Fruit fly (Drosophila melanogaster) whole organism, wandering third instar larva: Measurements from ENCODE around the gene Osi21.

ENCODE experiments used
- Abd-B ChIP-seq: fragments of >200 bp; optimal IDR thresholded peaks from 2 replicates; lab custom pipeline; 2017; ENCODE audit warnings: missing biosample characterization, missing genetic modification characterization
- CG32264 ChIP-seq: fragments of 200-800 bp; sonication (Bioruptor generic); optimal IDR thresholded peaks from 2 replicates; lab custom pipeline; 2016; ENCODE audit warnings: missing biosample characterization, missing genetic modification characterization
- CG9705 ChIP-seq: fragments of 200-800 bp; sonication (Bioruptor generic); optimal IDR thresholded peaks from 2 replicates; lab custom pipeline; 2018; ENCODE audit warnings: missing biosample characterization, mild to moderate bottlenecking, missing genetic modification characterization
- CrebA ChIP-seq: fragments of 200-800 bp; sonication (Bioruptor generic); optimal IDR thresholded peaks from 2 replicates; lab custom pipeline; 2016; ENCODE audit warnings: missing biosample characterization, mild to moderate bottlenecking, missing genetic modification characterization, borderline replicate concordance
- Dfd ChIP-seq: fragments of >200 bp; optimal IDR thresholded peaks from 2 replicates; lab custom pipeline; 2017; ENCODE audit warnings: missing biosample characterization, missing genetic modification characterization
- Dif ChIP-seq: fragments of 200-275, 200-300 bp; sonication (Bioruptor generic); optimal IDR thresholded peaks from 2 replicates; lab custom pipeline; 2018; ENCODE audit warnings: missing biosample characterization, missing genetic modification characterization; ENCODE audit not compliant: partially characterized antibody
- GATAd ChIP-seq: sonication (Bioruptor generic); optimal IDR thresholded peaks from 2 replicates; lab custom pipeline; 2016; ENCODE audit warnings: missing biosample characterization, missing genetic modification characterization
- HLH106 ChIP-seq: fragments of 200-800 bp; optimal IDR thresholded peaks from 3 replicates; lab custom pipeline; 2019; ENCODE audit warnings: missing biosample characterization, mild to moderate bottlenecking, missing genetic modification characterization, moderate library complexity
- Hnf4 ChIP-seq: fragments of 200-800 bp; sonication (Bioruptor generic); optimal IDR thresholded peaks from 2 replicates; lab custom pipeline; 2016; ENCODE audit warnings: missing biosample characterization, mild to moderate bottlenecking, missing genetic modification characterization
- Hr78 ChIP-seq: fragments of >200 bp; optimal IDR thresholded peaks from 2 replicates; lab custom pipeline; 2017; ENCODE audit warnings: missing biosample characterization, missing genetic modification characterization
- Hr83 ChIP-seq: fragments of 200-300 bp; sonication (Bioruptor generic); optimal IDR thresholded peaks from 2 replicates; lab custom pipeline; 2016; ENCODE audit warnings: missing biosample characterization, mild to moderate bottlenecking, missing genetic modification characterization, moderate library complexity; ENCODE audit not compliant: poor library complexity, severe bottlenecking
- Jra ChIP-seq: sonication (Bioruptor generic); optimal IDR thresholded peaks from 2 replicates; lab custom pipeline; 2016; ENCODE audit warnings: missing biosample characterization, missing genetic modification characterization
- Mio ChIP-seq: sonication (Bioruptor generic); optimal IDR thresholded peaks from 2 replicates; lab custom pipeline; 2016; ENCODE audit warnings: missing biosample characterization, missing genetic modification characterization
- Myc ChIP-seq: fragments of >200 bp; optimal IDR thresholded peaks from 2 replicates; lab custom pipeline; 2017
- N ChIP-seq: fragments of >200 bp; optimal IDR thresholded peaks from 2 replicates; lab custom pipeline; 2018; ENCODE audit warnings: missing biosample characterization, missing external identifiers, missing genetic modification characterization
- OdsH ChIP-seq: fragments of 200-800 bp; sonication (Bioruptor generic); optimal IDR thresholded peaks from 2 replicates; lab custom pipeline; 2016; ENCODE audit warnings: missing biosample characterization, mild to moderate bottlenecking, missing genetic modification characterization
- Rel ChIP-seq, 2 experiments: fragments of 200-800 bp; sonication (Bioruptor generic) in 1 of 2; optimal IDR thresholded peaks; 2 replicates in 1 of 2; 3 replicates in 1 of 2; lab custom pipeline; 2016 to 2019; ENCODE audit warnings: mild to moderate bottlenecking in 2 of 2, missing biosample characterization in 2 of 2, missing genetic modification characterization in 2 of 2, moderate library complexity in 1 of 2
- Sp1 ChIP-seq: fragments of 200-800 bp; sonication (Bioruptor generic); optimal IDR thresholded peaks from 3 replicates; lab custom pipeline; 2019; ENCODE audit warnings: missing biosample characterization, mild to moderate bottlenecking, missing genetic modification characterization, moderate library complexity
- Vsx2 ChIP-seq: fragments of 200-300, 225-300 bp; sonication (Bioruptor generic); optimal IDR thresholded peaks from 2 replicates; lab custom pipeline; 2018; ENCODE audit warnings: missing biosample characterization, missing genetic modification characterization; ENCODE audit not compliant: partially characterized antibody
- br ChIP-seq: fragments of 200-800 bp; sonication (Bioruptor generic); optimal IDR thresholded peaks from 2 replicates; lab custom pipeline; 2016; ENCODE audit warnings: missing biosample characterization, missing genetic modification characterization
- brk ChIP-seq: fragments of 200-800 bp; sonication (Bioruptor generic); optimal IDR thresholded peaks from 2 replicates; lab custom pipeline; 2016; ENCODE audit warnings: missing biosample characterization, mild to moderate bottlenecking, missing genetic modification characterization
- dl ChIP-seq, 2 experiments: fragments of 175-275, 200-275 bp in 1 of 2; fragments of 200-275 bp in 1 of 2; sonication (Bioruptor generic); optimal IDR thresholded peaks; lab custom pipeline; 2018; ENCODE audit warnings: mild to moderate bottlenecking in 2 of 2, missing biosample characterization in 2 of 2, missing genetic modification characterization in 2 of 2, moderate library complexity in 2 of 2; ENCODE audit not compliant: partially characterized antibody in 2 of 2, insufficient read depth in 1 of 2
- dmrt93B ChIP-seq: fragments of 200-800 bp; sonication (Bioruptor generic); optimal IDR thresholded peaks from 2 replicates; lab custom pipeline; 2018; ENCODE audit warnings: missing biosample characterization, mild to moderate bottlenecking, missing genetic modification characterization
- dsf ChIP-seq: sonication (Bioruptor generic); optimal IDR thresholded peaks from 2 replicates; lab custom pipeline; 2016; ENCODE audit warnings: missing biosample characterization, missing genetic modification characterization, borderline replicate concordance
- ey ChIP-seq: fragments of 200-800 bp; sonication (Bioruptor generic); optimal IDR thresholded peaks from 2 replicates; lab custom pipeline; 2016; ENCODE audit warnings: missing biosample characterization, missing genetic modification characterization
- foxo ChIP-seq, 2 experiments: fragments of 200-800 bp; sonication (Bioruptor generic); optimal IDR thresholded peaks; 2 replicates in 1 of 2; 3 replicates in 1 of 2; lab custom pipeline; 2016 to 2017; ENCODE audit warnings: missing biosample characterization in 2 of 2, missing genetic modification characterization in 2 of 2
- fru ChIP-seq: fragments of 200-800 bp; sonication (Bioruptor generic); optimal IDR thresholded peaks from 3 replicates; lab custom pipeline; 2016; ENCODE audit warnings: missing biosample characterization, mild to moderate bottlenecking, missing genetic modification characterization
- h ChIP-seq: fragments of 200-800 bp; sonication (Bioruptor generic); optimal IDR thresholded peaks from 3 replicates; lab custom pipeline; 2016; ENCODE audit warnings: missing biosample characterization, mild to moderate bottlenecking, missing genetic modification characterization
- jim ChIP-seq: fragments of 175-275, 200-325 bp; sonication (Bioruptor generic); optimal IDR thresholded peaks from 2 replicates; lab custom pipeline; 2016; ENCODE audit warnings: missing biosample characterization, mild to moderate bottlenecking, missing genetic modification characterization
- lola ChIP-seq: fragments of >200 bp; optimal IDR thresholded peaks from 2 replicates; lab custom pipeline; 2017; ENCODE audit warnings: missing biosample characterization, missing genetic modification characterization
- pan ChIP-seq: fragments of >200 bp; optimal IDR thresholded peaks from 2 replicates; lab custom pipeline; 2017
- psq ChIP-seq: fragments of 200-800 bp; sonication (Bioruptor generic); optimal IDR thresholded peaks from 3 replicates; lab custom pipeline; 2017; ENCODE audit warnings: missing biosample characterization, mild to moderate bottlenecking, missing genetic modification characterization, moderate library complexity
- rgr ChIP-seq: fragments of 200-800 bp; sonication (Bioruptor generic); optimal IDR thresholded peaks from 3 replicates; lab custom pipeline; 2016; ENCODE audit warnings: missing biosample characterization, mild to moderate bottlenecking, missing genetic modification characterization
- sage ChIP-seq: fragments of 200-800 bp; sonication (Bioruptor generic); optimal IDR thresholded peaks from 2 replicates; lab custom pipeline; 2016; ENCODE audit warnings: missing biosample characterization, mild to moderate bottlenecking, missing genetic modification characterization
- sv ChIP-seq: fragments of 200-800 bp; sonication (Bioruptor generic); optimal IDR thresholded peaks from 3 replicates; lab custom pipeline; 2016; ENCODE audit warnings: missing biosample characterization, missing genetic modification characterization
- tai ChIP-seq: sonication (Bioruptor generic); optimal IDR thresholded peaks from 2 replicates; lab custom pipeline; 2016; ENCODE audit warnings: missing biosample characterization, missing genetic modification characterization
- usp ChIP-seq: fragments of >200 bp; optimal IDR thresholded peaks from 2 replicates; lab custom pipeline; 2017; ENCODE audit warnings: missing biosample characterization, missing genetic modification characterization
- woc ChIP-seq: sonication (Bioruptor generic); optimal IDR thresholded peaks from 2 replicates; lab custom pipeline; 2016; ENCODE audit warnings: missing biosample characterization, mild to moderate bottlenecking, missing genetic modification characterization

Osi21 gene

DNA sequence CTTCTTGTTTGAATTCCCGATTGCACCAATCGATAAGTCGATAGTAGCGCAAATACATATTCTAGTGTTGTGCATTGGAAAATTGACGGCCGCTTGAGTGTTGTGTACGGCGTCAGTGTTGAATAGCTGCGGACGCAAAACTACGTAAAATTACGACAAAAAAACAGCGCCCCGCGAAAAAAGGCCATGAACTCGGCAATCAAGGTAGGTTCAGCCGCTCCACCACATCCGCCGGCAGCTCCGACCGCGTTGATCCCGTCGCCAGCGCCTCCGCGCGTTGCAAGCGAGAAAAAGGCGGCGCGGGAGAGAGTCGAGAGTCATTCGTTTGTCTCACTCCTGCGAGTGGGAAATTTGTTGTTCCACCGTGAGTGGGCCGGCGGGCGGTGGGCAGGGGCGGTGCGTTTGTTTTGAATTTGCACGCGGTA lies 7.6 kb downstream of the Osi21 start, which contains the start of gene CG33695:
CG33695 (plus strand) TSS at position 95 of the 425 bp plus-strand sequence.
- no peak for TF ChIP-seq Sp1 (GFP tag; lab: Kevin White, UChicago)
- peak; percentile 83 for TF ChIP-seq h (GFP tag; lab: Kevin White, UChicago)
- peak; percentile 80 for TF ChIP-seq Jra
- TF ChIP-seq br (GFP tag; lab: Kevin White, UChicago) = peak; percentile 81
- peak in 1 of 2 experiments; percentile 87 for TF ChIP-seq foxo (GFP tag; optimal IDR thresholded peaks at IDR 0.05; lab: Kevin White, UChicago)
- no peak for TF ChIP-seq Vsx2 (GFP tag; lab: Kevin White, UChicago)
- TF ChIP-seq brk (GFP tag; lab: Kevin White, UChicago) = no peak
- no peak for TF ChIP-seq dmrt93B (GFP tag; lab: Kevin White, UChicago)
- no peak for TF ChIP-seq pan (lab: Kevin White, UChicago)
- no peak for TF ChIP-seq CrebA (GFP tag; lab: Kevin White, UChicago)
- TF ChIP-seq Dfd (GFP tag; lab: Kevin White, UChicago) = no peak
- TF ChIP-seq CG32264 (GFP tag; lab: Kevin White, UChicago) = peak; percentile 26
- no peak for TF ChIP-seq Abd-B (GFP tag; lab: Kevin White, UChicago)
- TF ChIP-seq OdsH = peak; percentile 82
- TF ChIP-seq CG9705 = peak; percentile 42
- TF ChIP-seq woc (GFP tag; lab: Kevin White, UChicago) = no peak
- peak; percentile 89 for TF ChIP-seq Hr83 (GFP tag; lab: Kevin White, UChicago)
- peak; percentile 37 for TF ChIP-seq dsf (GFP tag; lab: Kevin White, UChicago)
- TF ChIP-seq jim (GFP tag; lab: Kevin White, UChicago) = peak; percentile 30
- peak; percentile 16 for TF ChIP-seq GATAd
- peak; percentile 69 for TF ChIP-seq psq (GFP tag; lab: Kevin White, UChicago)
- no peak for TF ChIP-seq Hr78 (GFP tag; lab: Kevin White, UChicago)
- TF ChIP-seq sage = peak; percentile 34
- peak; percentile 84 for TF ChIP-seq fru (GFP tag; lab: Kevin White, UChicago)
- TF ChIP-seq lola (GFP tag; lab: Kevin White, UChicago) = no peak
- TF ChIP-seq N (GFP tag; lab: Kevin White, UChicago) = no peak
- no peak for TF ChIP-seq Dif
- peak; percentile 81 for TF ChIP-seq rgr (GFP tag; lab: Kevin White, UChicago)
- TF ChIP-seq HLH106 (tag; lab: Kevin White, UChicago) = peak; percentile 44
- TF ChIP-seq Hnf4 = peak; percentile 90
- peak; percentile 71 for TF ChIP-seq ey
- peak; percentile 65 for TF ChIP-seq sv (GFP tag; lab: Kevin White, UChicago)
- TF ChIP-seq usp (GFP tag; lab: Kevin White, UChicago) = no peak
- TF ChIP-seq Myc = no peak
- TF ChIP-seq Rel (GFP tag; optimal IDR thresholded peaks at IDR 0.05; lab: Kevin White, UChicago) = no peak
- peak; percentile 27 for TF ChIP-seq Rel (tag; optimal IDR thresholded peaks at IDR 0.05; lab: Kevin White, UChicago)
- TF ChIP-seq Mio (GFP tag; lab: Kevin White, UChicago) = no peak
- TF ChIP-seq dl (GFP tag; optimal IDR thresholded peaks at IDR 0.05; lab: Kevin White, UChicago; ENCODE audit: insufficient read depth in 1 of 2, partially characterized antibody in 2 of 2) = no peak
- TF ChIP-seq tai (GFP tag; lab: Kevin White, UChicago) = no peak

DNA sequence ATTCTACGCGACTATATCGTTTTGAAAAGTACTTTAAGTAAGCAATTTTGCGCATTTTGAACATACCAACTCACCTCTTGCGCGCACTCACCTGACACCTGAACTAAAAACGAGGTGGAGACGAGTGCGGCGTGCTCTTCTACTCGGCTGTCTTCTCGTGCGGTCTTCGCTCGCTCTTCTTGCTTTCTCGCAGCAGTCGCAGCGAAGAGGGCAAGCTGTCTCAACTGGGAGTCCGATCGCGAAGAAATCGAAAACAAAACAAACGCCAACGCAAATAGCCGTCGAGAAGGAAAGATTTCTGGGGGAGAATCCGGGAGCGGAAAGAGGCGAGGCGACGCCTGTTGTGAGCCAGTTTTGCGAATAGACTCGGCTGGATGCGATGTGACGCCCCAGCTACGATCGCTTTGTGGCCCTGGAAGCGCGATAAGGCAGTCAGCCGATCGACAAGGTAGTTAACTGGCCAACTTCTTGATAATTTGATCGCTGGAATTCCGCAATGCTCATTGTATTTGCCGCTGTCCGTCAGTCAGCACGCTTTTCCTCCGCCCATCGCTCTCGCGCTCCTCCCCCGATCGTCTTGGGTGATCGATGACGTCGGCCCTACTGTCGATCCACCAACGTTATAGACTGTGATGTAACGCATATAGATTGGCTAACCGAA lies 13.8 kb downstream of the Osi21 start:
- TF ChIP-seq fru (GFP tag; lab: Kevin White, UChicago) (peak; percentile 83), HLH106 (tag; lab: Kevin White, UChicago) (no peak), Myc (peak; percentile 53), Dif (peak; percentile 79), Hr83 (GFP tag; lab: Kevin White, UChicago) (peak; percentile 32), Sp1 (GFP tag; lab: Kevin White, UChicago) (peak; percentile 21), dl (GFP tag; optimal IDR thresholded peaks at IDR 0.05; lab: Kevin White, UChicago; ENCODE audit: insufficient read depth in 1 of 2, partially characterized antibody in 2 of 2) (peak in 1 of 2 experiments; percentile 74), ey (no peak), h (GFP tag; lab: Kevin White, UChicago) (peak; percentile 82), dsf (GFP tag; lab: Kevin White, UChicago) (no peak), Rel (GFP tag; optimal IDR thresholded peaks at IDR 0.05; lab: Kevin White, UChicago) (no peak), Rel (tag; optimal IDR thresholded peaks at IDR 0.05; lab: Kevin White, UChicago) (peak; percentile 25), lola (GFP tag; lab: Kevin White, UChicago) (no peak), N (GFP tag; lab: Kevin White, UChicago) (no peak), jim (GFP tag; lab: Kevin White, UChicago) (no peak), usp (GFP tag; lab: Kevin White, UChicago) (no peak), CrebA (GFP tag; lab: Kevin White, UChicago) (no peak), rgr (GFP tag; lab: Kevin White, UChicago) (no peak), psq (GFP tag; lab: Kevin White, UChicago) (peak; percentile 73), Hnf4 (no peak), Vsx2 (GFP tag; lab: Kevin White, UChicago) (peak; percentile 23), br (GFP tag; lab: Kevin White, UChicago) (peak; percentile 73), dmrt93B (GFP tag; lab: Kevin White, UChicago) (no peak), Dfd (GFP tag; lab: Kevin White, UChicago) (no peak), pan (lab: Kevin White, UChicago) (no peak), OdsH (no peak), sage (no peak), woc (GFP tag; lab: Kevin White, UChicago) (no peak)
